Worm (Caenorhabditis elegans) whole organism, L1 larva: ENCODE data around the gene cyp-14A4.

ENCODE experiments used
- C04F5.9 ChIP-seq: sonication (generic microtip); optimal IDR thresholded peaks from 2 replicates; lab custom pipeline; 2016; ENCODE audit warnings: missing genetic modification characterization, missing compliant biosample characterization
- C16A3.4 ChIP-seq: fragments of 150-350 bp; optimal IDR thresholded peaks from 2 replicates; lab custom pipeline; 2014; ENCODE audit warnings: missing biosample characterization, missing genetic modification characterization
- Y116A8C.19 ChIP-seq: sonication (generic microtip); optimal IDR thresholded peaks from 2 replicates; lab custom pipeline; 2016; ENCODE audit warnings: missing compliant biosample characterization, missing genetic modification characterization, borderline replicate concordance
- aha-1 ChIP-seq: fragments of 150-350 bp; optimal IDR thresholded peaks from 2 replicates; lab custom pipeline; 2014; ENCODE audit warnings: missing biosample characterization, missing genetic modification characterization
- alr-1 ChIP-seq: fragments of 200-800 bp; sonication (Bioruptor generic); optimal IDR thresholded peaks from 2 replicates; lab custom pipeline; 2018; ENCODE audit warnings: borderline replicate concordance, mild to moderate bottlenecking, missing genetic modification characterization, missing compliant biosample characterization
- ama-1 ChIP-seq: fragments of 150-350 bp; optimal IDR thresholded peaks from 2 replicates; lab custom pipeline; 2014
- blmp-1 ChIP-seq: fragments of 150-350 bp; optimal IDR thresholded peaks from 2 replicates; lab custom pipeline; 2014; ENCODE audit warnings: missing biosample characterization, missing genetic modification characterization
- ceh-63 ChIP-seq: fragments of 200-800 bp; sonication (Bioruptor generic); optimal IDR thresholded peaks from 2 replicates; lab custom pipeline; 2018; ENCODE audit warnings: mild to moderate bottlenecking, missing genetic modification characterization, missing compliant biosample characterization
- ceh-8 ChIP-seq: fragments of 200-800 bp; sonication (Bioruptor generic); optimal IDR thresholded peaks from 2 replicates; lab custom pipeline; 2018; ENCODE audit warnings: mild to moderate bottlenecking, missing genetic modification characterization, moderate library complexity, missing compliant biosample characterization
- ceh-82 ChIP-seq, 3 experiments: fragments of 150-350 bp in 1 of 3; sonication (generic microtip) in 2 of 3; optimal IDR thresholded peaks; 2 replicates each; lab custom pipeline; 2014 to 2017; ENCODE audit warnings: missing biosample characterization in 3 of 3, missing genetic modification characterization in 3 of 3
- dpl-1 ChIP-seq, 3 experiments: fragments of 150-350 bp in 2 of 3; sonication (generic microtip) in 1 of 3; optimal IDR thresholded peaks; 2 replicates each; lab custom pipeline; 2014 to 2017; ENCODE audit warnings: missing biosample characterization in 3 of 3, missing genetic modification characterization in 3 of 3, missing genetic modification reagents in 3 of 3
- dsc-1 ChIP-seq: sonication (generic microtip); optimal IDR thresholded peaks from 2 replicates; lab custom pipeline; 2016; ENCODE audit warnings: mild to moderate bottlenecking, missing genetic modification characterization, missing compliant biosample characterization
- efl-3 ChIP-seq: fragments of 200-800 bp; sonication (Bioruptor generic); optimal IDR thresholded peaks from 2 replicates; lab custom pipeline; 2018; ENCODE audit warnings: mild to moderate bottlenecking, missing genetic modification characterization, missing compliant biosample characterization
- egl-13 ChIP-seq: sonication (generic microtip); optimal IDR thresholded peaks from 2 replicates; lab custom pipeline; 2016; ENCODE audit warnings: missing genotype, missing genetic modification reagents, missing genetic modification characterization, missing compliant biosample characterization
- elt-2 ChIP-seq: sonication (generic microtip); optimal IDR thresholded peaks from 2 replicates; lab custom pipeline; 2016; ENCODE audit warnings: missing genetic modification characterization, mild to moderate bottlenecking, inconsistent platforms, missing compliant biosample characterization, missing genetic modification reagents
- fkh-10 ChIP-seq: sonication (generic microtip); optimal IDR thresholded peaks from 2 replicates; lab custom pipeline; 2017; ENCODE audit warnings: missing biosample characterization, missing genetic modification reagents, missing genetic modification characterization
- fos-1 ChIP-seq: fragments of 150-350 bp; optimal IDR thresholded peaks from 2 replicates; lab custom pipeline; 2014; ENCODE audit warnings: missing biosample characterization, missing genetic modification characterization
- hlh-17 ChIP-seq: fragments of 200-800 bp; sonication (Bioruptor generic); optimal IDR thresholded peaks from 2 replicates; lab custom pipeline; 2018; ENCODE audit warnings: missing genetic modification characterization, mild to moderate bottlenecking, missing compliant biosample characterization, moderate library complexity, borderline replicate concordance
- hlh-4 ChIP-seq: sonication (generic microtip); optimal IDR thresholded peaks from 2 replicates; lab custom pipeline; 2016; ENCODE audit warnings: mild to moderate bottlenecking, missing genetic modification characterization, missing compliant biosample characterization
- hpl-2 ChIP-seq: fragments of 150-350 bp; optimal IDR thresholded peaks from 2 replicates; lab custom pipeline; 2014; ENCODE audit warnings: missing biosample characterization, missing genetic modification reagents, missing genetic modification characterization
- isw-1 ChIP-seq: fragments of 200-800 bp; sonication (Bioruptor generic); IDR thresholded peaks from 2 replicates; pipeline ENCODE4 v1.3.6; 2022; ENCODE audit warnings: missing genetic modification characterization, missing compliant biosample characterization
- jun-1 ChIP-seq: fragments of 150-350 bp; optimal IDR thresholded peaks from 2 replicates; lab custom pipeline; 2014; ENCODE audit warnings: missing biosample characterization, missing genetic modification reagents, missing genetic modification characterization
- mef-2 ChIP-seq: fragments of 150-350 bp; optimal IDR thresholded peaks from 2 replicates; lab custom pipeline; 2014; ENCODE audit warnings: missing biosample characterization, missing genetic modification characterization
- mep-1 ChIP-seq: fragments of 150-350 bp; optimal IDR thresholded peaks from 2 replicates; lab custom pipeline; 2014; ENCODE audit warnings: missing biosample characterization, missing genetic modification characterization
- nhr-20 ChIP-seq: sonication (generic microtip); optimal IDR thresholded peaks from 2 replicates; lab custom pipeline; 2016; ENCODE audit warnings: mild to moderate bottlenecking, missing genetic modification characterization, missing compliant biosample characterization
- nhr-28 ChIP-seq: fragments of 150-350 bp; optimal IDR thresholded peaks from 2 replicates; lab custom pipeline; 2014; ENCODE audit warnings: missing biosample characterization, missing genetic modification characterization
- nhr-71 ChIP-seq: sonication (generic microtip); optimal IDR thresholded peaks from 2 replicates; lab custom pipeline; 2016; ENCODE audit warnings: mild to moderate bottlenecking, missing genetic modification characterization, moderate library complexity, missing compliant biosample characterization
- nhr-76 ChIP-seq: sonication (generic microtip); optimal IDR thresholded peaks from 2 replicates; lab custom pipeline; 2017; ENCODE audit warnings: missing biosample characterization, missing genetic modification characterization
- nhr-84 ChIP-seq: sonication (generic microtip); optimal IDR thresholded peaks from 2 replicates; lab custom pipeline; 2017; ENCODE audit warnings: missing biosample characterization, missing genetic modification characterization
- nhr-85 ChIP-seq: sonication (generic microtip); peaks from one replicate; lab custom pipeline; 2016; ENCODE audit warnings: missing genetic modification characterization, inconsistent platforms, missing compliant biosample characterization
- pax-3 ChIP-seq: fragments of 200-800 bp; sonication (Bioruptor generic); optimal IDR thresholded peaks from 2 replicates; lab custom pipeline; 2018; ENCODE audit warnings: mild to moderate bottlenecking, missing genetic modification characterization, moderate library complexity, missing compliant biosample characterization
- snpc-4 ChIP-seq: fragments of 150-350 bp; optimal IDR thresholded peaks from 2 replicates; lab custom pipeline; 2014; ENCODE audit warnings: missing biosample characterization, missing genetic modification characterization
- snu-23 ChIP-seq: sonication (generic microtip); optimal IDR thresholded peaks from 2 replicates; lab custom pipeline; 2016; ENCODE audit warnings: missing genetic modification characterization, missing compliant biosample characterization
- sox-4 ChIP-seq: sonication (generic microtip); optimal IDR thresholded peaks from 2 replicates; lab custom pipeline; 2016; ENCODE audit warnings: missing genetic modification characterization, missing compliant biosample characterization
- sptf-1 ChIP-seq: fragments of 150-350 bp; optimal IDR thresholded peaks from 2 replicates; lab custom pipeline; 2014; ENCODE audit warnings: missing biosample characterization, missing genetic modification characterization
- sup-37 ChIP-seq: fragments of 200-800 bp; sonication (Bioruptor generic); optimal IDR thresholded peaks from 2 replicates; lab custom pipeline; 2018; ENCODE audit warnings: mild to moderate bottlenecking, missing genetic modification characterization, missing compliant biosample characterization
- swsn-7 ChIP-seq: sonication (generic microtip); optimal IDR thresholded peaks from 2 replicates; lab custom pipeline; 2016; ENCODE audit warnings: missing genetic modification characterization, missing compliant biosample characterization
- tbx-2 ChIP-seq: sonication (generic microtip); optimal IDR thresholded peaks from 2 replicates; lab custom pipeline; 2016; ENCODE audit warnings: missing genetic modification characterization, missing compliant biosample characterization
- tlp-1 ChIP-seq: fragments of 150-350 bp; optimal IDR thresholded peaks from 2 replicates; lab custom pipeline; 2014; ENCODE audit warnings: missing biosample characterization, missing genetic modification characterization
- unc-130 ChIP-seq: fragments of 150-350 bp; optimal IDR thresholded peaks from 2 replicates; lab custom pipeline; 2017; ENCODE audit warnings: missing biosample characterization, missing genetic modification characterization, inconsistent platforms
- unc-62 ChIP-seq: fragments of 150-350 bp; optimal IDR thresholded peaks from 2 replicates; lab custom pipeline; 2014; ENCODE audit warnings: missing biosample characterization, missing genetic modification reagents, missing genetic modification characterization
- zag-1 ChIP-seq: fragments of 150-350 bp; optimal IDR thresholded peaks from 2 replicates; lab custom pipeline; 2014; ENCODE audit warnings: missing biosample characterization, missing genetic modification characterization

The cyp-14A4 gene

ce11 chrX:13290531-13290930, 6.5 kb upstream of the cyp-14A4 start, which contains the start of gene R04D3.3:
Gene R04D3.3, minus strand, starts transcription at chrX:13290631.
- no peak for TF ChIP-seq dsc-1 (tag; lab: Kevin White, UChicago)
- TF ChIP-seq efl-3 (GFP tag; lab: Kevin White, UChicago): no peak
- TF ChIP-seq ceh-82 (tag; optimal IDR thresholded peaks at IDR 0.05; lab: Kevin White, UChicago): no peak
- no peak for TF ChIP-seq nhr-76 (tag; lab: Kevin White, UChicago)
- TF ChIP-seq hlh-4 (tag; lab: Kevin White, UChicago): no peak
- TF ChIP-seq hpl-2 (GFP tag; lab: Kevin White, UChicago): no peak
- no peak for TF ChIP-seq fkh-10
- no peak for TF ChIP-seq aha-1 (tag; lab: Kevin White, UChicago)
- TF ChIP-seq sptf-1 (tag; lab: Kevin White, UChicago): no peak
- no peak for TF ChIP-seq isw-1
- no peak for TF ChIP-seq tbx-2
- no peak for TF ChIP-seq nhr-71
- TF ChIP-seq alr-1: no peak
- no peak for TF ChIP-seq pax-3 (tag; lab: Kevin White, UChicago)
- TF ChIP-seq mef-2: no peak
- TF ChIP-seq nhr-28 (tag; lab: Kevin White, UChicago): no peak
- TF ChIP-seq mep-1: no peak
- no peak for TF ChIP-seq nhr-20 (tag; lab: Kevin White, UChicago)

- no peak for TF ChIP-seq tbx-2
- no peak for TF ChIP-seq C04F5.9 (tag; lab: Kevin White, UChicago)
- TF ChIP-seq sptf-1 (tag; lab: Kevin White, UChicago): no peak
- no peak for TF ChIP-seq ama-1 (lab: Kevin White, UChicago)
- no peak for TF ChIP-seq unc-130
- no peak for TF ChIP-seq ceh-8 (GFP tag; lab: Kevin White, UChicago)
- TF ChIP-seq hlh-17 (GFP tag; lab: Kevin White, UChicago): no peak
- no peak for TF ChIP-seq tlp-1
- TF ChIP-seq, all 84 proteins: peak for 0
Measured at ce11 chrX:13288715-13289114, 4.7 kb upstream of the cyp-14A4 start, which contains the start of gene R04D3.4. Gene R04D3.4, minus strand, starts transcription at chrX:13288815.

- TF ChIP-seq snu-23 (GFP tag; lab: Kevin White, UChicago) (no peak), blmp-1 (tag; lab: Kevin White, UChicago) (no peak), dpl-1 (GFP tag; optimal IDR thresholded peaks at IDR 0.05; lab: Kevin White, UChicago) (no peak), unc-62 (GFP tag; lab: Kevin White, UChicago) (no peak), sup-37 (GFP tag; lab: Kevin White, UChicago) (no peak), jun-1 (tag; lab: Kevin White, UChicago) (no peak), ceh-63 (no peak), Y116A8C.19 (tag; lab: Kevin White, UChicago) (no peak), egl-13 (tag; lab: Kevin White, UChicago) (no peak), C16A3.4 (tag; lab: Kevin White, UChicago) (no peak), swsn-7 (tag; lab: Kevin White, UChicago) (no peak), nhr-28 (tag; lab: Kevin White, UChicago) (no peak), elt-2 (no peak), zag-1 (tag; lab: Kevin White, UChicago) (no peak), snpc-4 (tag; lab: Kevin White, UChicago) (no peak), tbx-2 (no peak), fos-1 (no peak)
Measured at ce11 chrX:13286533-13286932, 2.5 kb upstream of the cyp-14A4 start, which contains the start of gene R04D3.2. Gene R04D3.2, minus strand, starts transcription at chrX:13286633.

- TF ChIP-seq nhr-84 (tag; lab: Kevin White, UChicago): no peak
- TF ChIP-seq sox-4 (tag; lab: Kevin White, UChicago): no peak
- TF ChIP-seq ceh-63: no peak
- no peak for TF ChIP-seq nhr-85 (tag; lab: Kevin White, UChicago)
Measured at ce11 chrX:13284618-13285017, 621 bp upstream of the cyp-14A4 start.
